Fruit fly (Drosophila melanogaster) S2 (cell line): ENCODE data around the gene Spn88Eb.

ENCODE experiments used
- CG8478 ChIP-seq: fragments of >200 bp; optimal IDR thresholded peaks from 2 replicates; lab custom pipeline; 2018
- CTCF ChIP-seq, 2 experiments: fragments of >200 bp; optimal IDR thresholded peaks; 2 replicates each; lab custom pipeline; 2018

Gene Spn88Eb

DNA sequence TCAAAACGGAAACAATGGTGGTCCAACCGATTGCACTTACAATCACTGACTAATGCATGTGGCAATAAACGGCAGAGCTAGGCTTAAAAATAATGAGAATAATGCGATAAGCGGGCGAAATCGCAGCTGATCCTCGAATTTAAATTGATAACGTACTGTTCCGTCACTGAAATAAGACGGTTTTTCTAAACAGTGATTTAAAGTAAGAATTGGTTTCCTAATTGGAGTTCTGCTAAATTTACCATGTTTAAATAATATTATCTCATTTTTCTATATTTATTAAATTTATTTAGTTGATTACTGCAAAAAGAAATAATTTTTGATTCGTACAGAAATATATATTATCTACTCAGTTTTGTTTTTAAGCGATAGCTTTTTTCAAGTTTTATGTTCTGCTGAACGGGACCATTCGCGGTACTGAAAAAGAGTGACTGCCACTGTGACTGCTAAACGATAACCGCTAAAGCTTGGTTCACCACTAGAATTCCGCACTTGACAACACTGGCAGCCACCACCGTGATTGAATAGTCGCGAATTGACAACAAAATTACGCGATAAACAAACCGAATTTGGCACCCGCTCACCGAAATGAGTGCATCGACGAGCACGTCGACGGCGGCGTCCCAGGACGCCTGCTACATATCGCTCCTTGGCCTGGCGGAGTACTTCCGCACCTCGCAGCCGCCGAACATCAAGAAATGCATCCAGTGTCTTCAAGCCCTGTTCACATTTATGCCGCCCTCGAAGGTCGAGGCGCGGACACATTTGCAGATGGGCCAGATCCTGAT is at the start of gene Spn88Eb, which contains the start of gene Mau2:
TSS of gene Spn88Eb (minus strand) at position 51 of the 788 bp plus-strand sequence.
TSS of gene Mau2 (plus strand) at position 493 of the 788 bp plus-strand sequence.
- no peak for TF ChIP-seq CG8478 (lab: Kevin White, UChicago)
- peak in 1 of 2 experiments; percentile 24 for TF ChIP-seq CTCF (optimal IDR thresholded peaks at IDR 0.05; lab: Kevin White, UChicago)

DNA sequence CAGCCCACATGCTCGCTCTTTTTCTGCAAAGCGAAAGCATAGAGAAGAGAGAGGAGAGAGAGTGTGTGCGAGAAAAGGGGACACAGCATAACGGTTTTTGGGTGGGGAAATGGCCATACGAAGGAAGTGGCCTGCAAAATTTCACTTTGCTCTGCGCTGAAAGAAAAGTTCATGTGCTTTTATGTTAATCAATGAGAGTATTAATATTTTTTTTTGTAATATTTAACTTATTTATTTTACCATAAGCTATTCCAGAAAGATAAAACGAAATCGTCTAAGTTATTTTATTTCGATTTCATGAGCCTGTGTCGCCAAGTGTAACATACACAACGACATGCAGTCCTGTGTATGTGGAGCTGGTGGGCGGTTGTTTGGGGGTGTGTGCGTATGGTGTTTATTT is 41.9 kb upstream of the Spn88Eb start:
- no peak for TF ChIP-seq CTCF (optimal IDR thresholded peaks at IDR 0.05; lab: Kevin White, UChicago)
- no peak for TF ChIP-seq CG8478 (lab: Kevin White, UChicago)

DNA sequence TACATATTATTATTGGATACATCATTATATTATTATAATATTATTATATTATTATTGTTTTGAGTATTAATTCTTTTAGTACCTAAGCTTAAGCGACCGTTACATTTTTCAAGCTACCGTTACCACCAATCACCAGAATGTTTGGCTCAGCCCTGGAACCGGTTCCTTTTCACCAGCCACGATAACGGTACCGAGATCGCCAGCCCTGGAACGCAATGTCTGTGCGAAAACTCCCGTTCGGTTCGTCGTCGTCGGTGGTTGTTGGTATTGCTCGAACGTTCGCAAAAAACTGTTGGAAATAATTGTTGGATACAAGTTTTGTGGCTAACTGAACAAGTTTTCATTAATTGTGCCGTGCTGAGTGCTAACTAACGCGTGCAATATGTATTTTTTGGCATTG is 41.2 kb upstream of the Spn88Eb start, which contains the start of gene CG42404:
TSS of gene CG42404 (plus strand) at position 360 of the 400 bp plus-strand sequence.
- TF ChIP-seq CG8478 (lab: Kevin White, UChicago) (no peak), CTCF (optimal IDR thresholded peaks at IDR 0.05; lab: Kevin White, UChicago) (peak in 1 of 2 experiments; percentile 11)

DNA sequence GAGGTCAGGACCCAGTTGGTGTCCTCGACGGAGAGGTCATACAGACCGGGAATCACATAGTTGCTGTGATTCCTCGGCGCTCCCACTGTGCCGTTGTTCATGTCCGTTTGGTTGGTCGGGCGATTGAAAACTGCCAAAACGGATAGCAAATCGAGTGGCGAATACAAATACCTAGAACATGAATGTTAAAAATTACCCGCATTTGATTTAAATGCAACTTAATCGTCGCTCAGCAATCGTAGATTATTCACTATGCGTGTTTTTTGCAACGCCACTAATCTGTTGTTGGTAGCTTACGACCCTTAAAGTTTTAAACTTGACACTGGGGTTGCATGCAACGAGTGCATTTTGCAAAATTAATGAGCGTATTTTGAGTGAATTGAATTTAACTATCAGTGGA is 40.5 kb upstream of the Spn88Eb start, which contains the start of gene Amt:
TSS of gene Amt (minus strand) at position 101 of the 400 bp plus-strand sequence.
- no peak for TF ChIP-seq CTCF (optimal IDR thresholded peaks at IDR 0.05; lab: Kevin White, UChicago)
- TF ChIP-seq CG8478 (lab: Kevin White, UChicago): no peak

DNA sequence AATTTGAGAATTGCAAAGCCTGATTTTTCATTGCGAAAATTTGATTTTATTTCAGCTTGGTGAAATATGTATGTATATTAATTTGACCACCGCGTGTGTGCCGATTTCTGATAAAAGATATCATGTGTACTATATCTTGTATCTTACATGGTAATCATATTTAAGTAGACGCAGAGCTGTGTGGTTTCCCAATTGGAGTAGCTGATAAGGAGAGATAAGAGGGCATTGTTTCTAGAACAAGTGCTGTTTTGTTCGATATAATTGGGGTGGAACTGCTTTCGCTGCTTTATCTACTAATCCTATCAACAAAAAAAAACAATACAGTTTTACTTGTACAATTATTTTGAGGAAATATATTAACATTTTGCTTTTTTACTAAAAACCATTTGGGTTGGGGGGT is 38.0 kb upstream of the Spn88Eb start:
- no peak for TF ChIP-seq CG8478 (lab: Kevin White, UChicago)
- TF ChIP-seq CTCF (optimal IDR thresholded peaks at IDR 0.05; lab: Kevin White, UChicago): no peak

DNA sequence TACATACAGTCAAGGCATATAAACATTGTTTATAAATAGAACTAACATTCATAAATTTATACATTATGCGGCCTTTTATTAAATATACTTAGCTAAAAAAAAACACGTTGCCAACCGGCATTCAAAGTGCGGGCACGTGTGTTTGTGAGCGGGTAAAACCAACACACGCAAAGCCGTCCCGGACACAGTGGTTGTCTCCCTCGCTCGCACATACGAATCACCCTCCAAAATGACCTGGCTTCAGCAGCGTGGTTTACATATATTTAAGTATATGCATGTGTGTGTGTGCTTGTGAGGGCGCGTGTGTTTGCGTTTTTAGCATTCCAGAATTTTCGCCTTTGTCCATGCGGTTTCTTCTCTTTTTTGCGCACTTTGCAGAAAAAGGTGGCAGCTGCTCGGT is 34.9 kb upstream of the Spn88Eb start:
- no peak for TF ChIP-seq CG8478 (lab: Kevin White, UChicago)
- no peak for TF ChIP-seq CTCF (optimal IDR thresholded peaks at IDR 0.05; lab: Kevin White, UChicago)

DNA sequence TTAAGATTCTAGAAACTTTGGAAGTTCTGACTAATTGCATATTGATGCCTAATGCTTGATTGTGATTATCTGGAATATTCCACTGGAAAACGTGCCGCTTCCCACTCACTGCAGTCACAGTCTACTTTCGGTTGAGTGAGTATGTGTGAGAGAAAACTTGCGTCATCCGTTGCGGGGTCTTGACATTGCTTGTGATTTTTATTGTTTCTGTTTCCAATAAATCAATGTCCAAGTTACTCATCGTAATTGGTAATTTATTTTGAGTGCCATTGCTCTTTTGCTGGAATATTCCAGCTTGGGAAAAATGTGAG is 34.4 kb upstream of the Spn88Eb start:
- TF ChIP-seq CTCF (optimal IDR thresholded peaks at IDR 0.05; lab: Kevin White, UChicago): no peak

DNA sequence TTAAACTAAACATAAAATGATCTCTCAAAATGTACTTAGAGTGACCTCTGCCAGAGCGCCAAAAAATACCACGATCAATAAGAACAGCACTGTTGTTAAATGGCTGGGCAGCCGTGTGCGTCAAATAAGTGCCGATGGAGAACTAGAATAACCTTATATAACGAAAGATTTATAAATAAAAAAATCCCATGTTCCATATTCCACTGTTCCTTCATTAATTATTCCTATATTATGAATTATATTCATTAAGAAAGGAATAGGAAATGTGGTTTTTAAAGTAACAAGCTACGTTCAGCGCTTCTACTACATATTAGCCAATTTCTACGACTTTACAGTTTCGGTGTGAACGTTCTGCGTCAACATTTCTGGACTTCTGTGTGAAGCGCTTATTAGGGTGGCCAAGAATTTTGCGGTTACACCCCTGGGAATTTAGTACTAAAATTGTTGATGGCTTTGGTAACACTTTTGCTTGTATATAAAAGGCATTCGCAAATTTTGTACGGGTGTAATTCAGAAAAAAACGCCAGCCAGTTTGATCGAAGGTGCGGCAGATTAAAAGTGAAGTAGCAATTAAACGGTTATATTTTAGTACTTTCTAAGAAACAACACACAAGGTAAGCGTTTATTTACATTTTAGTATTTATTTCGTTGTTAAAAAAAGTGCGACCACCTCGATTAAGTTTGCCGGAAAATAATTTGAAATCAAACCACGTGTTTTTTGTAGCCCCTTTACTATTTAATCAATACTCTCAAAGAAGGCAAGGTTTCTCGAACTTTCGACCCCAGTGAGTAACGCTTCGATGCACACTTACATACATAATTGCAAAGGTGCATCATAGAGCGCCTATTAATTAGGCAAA is 33.9 kb upstream of the Spn88Eb start, which contains the start of the genes tefu and Hsc70-4:
TSS of gene tefu (minus strand) at position 51 of the 860 bp plus-strand sequence.
TSS of gene Hsc70-4 (plus strand) at position 502 of the 860 bp plus-strand sequence.
- TF ChIP-seq CG8478 (lab: Kevin White, UChicago) (no peak), CTCF (optimal IDR thresholded peaks at IDR 0.05; lab: Kevin White, UChicago) (peak in 1 of 2 experiments; percentile 6)

DNA sequence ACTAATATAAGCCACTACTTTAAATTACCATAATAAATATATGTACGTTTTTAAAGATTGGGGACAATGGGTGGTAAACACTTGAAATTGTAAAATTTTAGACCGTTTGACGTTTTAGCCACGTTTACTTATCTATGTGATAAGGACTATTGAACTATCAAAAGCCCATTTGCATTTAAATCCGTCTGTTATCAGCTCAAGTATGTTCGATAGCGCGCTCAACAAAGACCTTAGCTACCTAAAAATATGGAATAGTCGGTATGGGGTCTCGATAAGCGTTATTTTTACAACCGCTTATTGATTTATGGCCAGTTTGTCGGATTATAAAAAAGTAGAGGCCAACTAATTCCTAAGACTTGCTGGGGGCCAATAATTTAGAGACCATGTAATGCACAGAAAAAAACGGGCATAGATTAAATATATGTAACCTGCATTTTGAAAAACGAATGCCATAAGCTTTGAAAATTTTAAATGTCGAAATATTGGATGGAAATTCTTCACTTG is 23.1 kb upstream of the Spn88Eb start:
- TF ChIP-seq CG8478 (lab: Kevin White, UChicago): no peak
- no peak for TF ChIP-seq CTCF (optimal IDR thresholded peaks at IDR 0.05; lab: Kevin White, UChicago)

DNA sequence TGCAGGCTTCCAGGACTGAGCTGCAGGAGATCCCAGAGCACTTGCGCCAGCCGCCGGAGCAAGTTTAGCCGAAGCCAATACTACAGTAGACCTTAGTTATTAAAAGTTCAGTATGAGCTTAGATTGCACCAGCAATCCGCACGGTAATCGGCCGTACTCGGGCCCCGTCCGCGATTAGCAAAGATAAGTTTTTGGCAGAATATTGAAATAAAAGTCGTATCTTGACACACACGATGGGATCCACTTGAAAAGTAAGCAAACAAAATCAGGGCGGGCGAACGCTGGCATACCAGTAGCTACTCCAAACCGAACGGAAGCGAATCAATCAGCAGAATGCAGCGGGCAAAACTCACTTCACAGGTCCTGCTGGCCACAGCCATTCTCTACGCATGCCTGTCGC is 21.7 kb upstream of the Spn88Eb start, which contains the start of gene CG34316:
TSS of gene CG34316 (plus strand) at position 301 of the 400 bp plus-strand sequence.
- no peak for TF ChIP-seq CG8478 (lab: Kevin White, UChicago)
- TF ChIP-seq CTCF (optimal IDR thresholded peaks at IDR 0.05; lab: Kevin White, UChicago): no peak

DNA sequence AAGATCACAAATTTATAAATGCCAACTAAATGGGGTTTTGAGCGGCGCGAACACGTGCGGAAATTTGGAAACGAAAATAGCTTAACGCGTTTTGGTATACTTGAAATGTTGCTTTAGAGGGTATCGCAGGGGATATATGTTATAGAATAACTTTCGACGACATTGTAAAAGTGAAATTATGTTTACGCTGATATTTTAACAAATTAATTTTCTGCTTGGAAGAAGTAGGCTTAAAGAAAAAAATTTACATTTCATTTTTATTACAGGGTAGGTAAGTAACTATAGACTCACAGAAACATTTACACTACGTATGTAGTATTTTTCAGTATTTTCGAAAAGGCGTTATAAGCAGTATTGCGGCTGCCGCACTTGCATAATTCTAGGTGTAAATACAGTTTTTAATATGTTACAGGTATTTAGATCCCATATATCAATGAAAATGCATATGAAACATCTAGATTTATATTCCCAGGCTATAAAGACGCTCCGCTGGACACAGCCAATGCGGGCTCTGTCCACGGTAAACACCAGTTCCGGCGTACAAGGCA is 20.8 kb upstream of the Spn88Eb start, which contains the start of the genes Art3 and mRpS10:
TSS of gene Art3 (minus strand) at position 80 of the 548 bp plus-strand sequence.
TSS of gene mRpS10 (plus strand) at position 337 of the 548 bp plus-strand sequence.
- no peak for TF ChIP-seq CG8478 (lab: Kevin White, UChicago)
- TF ChIP-seq CTCF (optimal IDR thresholded peaks at IDR 0.05; lab: Kevin White, UChicago): no peak

DNA sequence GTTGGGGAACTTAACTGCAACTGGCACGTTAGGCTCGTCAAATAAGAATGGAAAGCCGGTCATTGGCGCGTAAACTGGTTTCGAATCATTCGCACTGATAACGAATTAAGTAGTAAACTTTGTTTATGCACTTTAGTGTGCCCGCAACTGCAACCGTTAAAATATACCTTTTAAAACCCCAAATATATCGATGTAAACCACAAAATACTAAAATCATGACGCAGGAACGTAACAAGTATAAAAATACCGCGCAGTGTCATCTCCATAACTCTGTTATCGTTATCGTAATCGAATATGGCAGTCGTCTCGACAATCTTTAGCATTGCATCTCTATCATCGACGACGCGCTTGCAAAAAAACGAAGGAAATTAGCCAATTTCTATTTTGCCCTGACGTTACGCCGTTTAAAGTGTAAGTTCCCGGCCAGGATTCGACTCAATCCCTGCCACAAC is 16.7 kb upstream of the Spn88Eb start, which contains the start of the genes CG31344 and Caf1-55:
TSS of gene CG31344 (minus strand) at position 51 of the 452 bp plus-strand sequence.
TSS of gene Caf1-55 (plus strand) at position 298 of the 452 bp plus-strand sequence.
- no peak for TF ChIP-seq CTCF (optimal IDR thresholded peaks at IDR 0.05; lab: Kevin White, UChicago)
- TF ChIP-seq CG8478 (lab: Kevin White, UChicago): no peak

DNA sequence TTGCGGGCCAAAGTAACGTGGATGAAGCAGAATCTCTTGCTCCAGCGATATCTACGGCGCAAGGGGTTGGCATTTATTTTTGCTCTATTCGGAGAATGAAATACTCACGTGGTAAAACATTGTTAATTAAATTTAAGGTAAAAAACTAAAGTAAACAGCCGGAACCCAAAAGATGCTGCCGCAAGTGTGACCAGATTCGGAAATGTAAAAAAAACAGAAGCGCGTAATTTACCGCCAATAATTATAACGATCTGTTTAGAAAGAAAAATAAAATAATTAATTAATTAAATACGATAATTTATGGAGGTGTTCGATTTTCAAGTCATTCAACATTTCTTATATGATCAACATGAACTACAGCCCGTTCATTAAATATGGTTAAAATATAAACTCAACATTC is 14.4 kb upstream of the Spn88Eb start, which contains the start of gene Polr2G:
TSS of gene Polr2G (minus strand) at position 208 of the 400 bp plus-strand sequence.
- TF ChIP-seq CTCF (optimal IDR thresholded peaks at IDR 0.05; lab: Kevin White, UChicago) (no peak), CG8478 (lab: Kevin White, UChicago) (no peak)
